Worm (Caenorhabditis elegans) whole organism, L3 larva: Measurements from ENCODE around the gene unc-3.

Experiments used
- ceh-82 ChIP-seq: fragments of 150-350 bp; optimal IDR thresholded peaks from 2 replicates; lab custom pipeline; 2014; ENCODE audit warnings: missing biosample characterization, missing genetic modification characterization
- daf-12 ChIP-seq: fragments of 150-350 bp; optimal IDR thresholded peaks from 2 replicates; lab custom pipeline; 2014; ENCODE audit warnings: missing biosample characterization, missing genetic modification reagents, missing genetic modification characterization
- elt-2 ChIP-seq: sonication (generic microtip); optimal IDR thresholded peaks from 2 replicates; lab custom pipeline; 2016; ENCODE audit warnings: missing genetic modification reagents, mild to moderate bottlenecking, missing genetic modification characterization, missing compliant biosample characterization
- nhr-11 ChIP-seq: fragments of 150-350 bp; optimal IDR thresholded peaks from 2 replicates; lab custom pipeline; 2014; ENCODE audit warnings: missing biosample characterization, missing genetic modification characterization
- nhr-76 ChIP-seq: fragments of 150-350 bp; sonication (generic microtip); optimal IDR thresholded peaks from 5 replicates; lab custom pipeline; 2014; ENCODE audit warnings: missing biosample characterization, missing genetic modification characterization
- skn-1 ChIP-seq: fragments of 150-350 bp; optimal IDR thresholded peaks from 2 replicates; lab custom pipeline; 2014; ENCODE audit warnings: missing biosample characterization, missing genetic modification characterization
- unc-62 ChIP-seq: fragments of 150-350 bp; sonication (generic microtip); optimal IDR thresholded peaks from 4 replicates; lab custom pipeline; 2014; ENCODE audit warnings: missing biosample characterization, missing genetic modification reagents, missing genetic modification characterization

DNA sequence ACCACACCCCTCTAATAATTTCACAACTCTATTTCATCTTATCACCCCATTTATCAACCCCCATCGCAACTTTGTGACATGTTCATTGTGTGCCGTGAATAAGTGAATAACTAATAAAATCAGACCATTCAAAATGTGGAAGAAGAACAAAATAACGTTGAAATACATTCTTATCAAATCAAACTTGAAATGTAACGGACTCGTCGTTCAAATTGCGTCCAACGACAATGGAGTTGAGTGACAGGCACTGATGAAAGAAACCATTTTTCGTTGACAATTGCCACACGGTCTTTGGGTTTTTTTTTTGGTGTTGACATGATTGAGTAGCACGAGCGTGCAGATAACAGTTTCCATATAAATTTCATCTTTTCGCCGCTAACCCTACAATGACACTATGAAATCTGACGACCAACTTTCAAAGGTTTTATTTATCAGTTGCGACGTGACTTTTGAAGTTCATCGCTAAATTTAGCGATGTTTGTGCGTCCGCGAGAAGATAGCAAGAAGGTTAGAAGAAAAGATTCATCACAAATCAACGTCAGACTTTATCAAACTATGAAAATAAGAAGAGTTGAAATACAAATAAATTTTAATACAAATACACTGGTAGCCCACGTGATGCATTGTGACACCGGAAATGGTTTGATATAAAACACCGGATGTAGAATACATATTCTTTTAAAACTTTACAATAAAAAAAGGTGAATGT lies 10.2 kb downstream of the unc-3 start:
- no peak for TF ChIP-seq daf-12 (tag; lab: Kevin White, UChicago)
- no peak for TF ChIP-seq unc-62 (GFP tag; lab: Kevin White, UChicago)
- no peak for TF ChIP-seq skn-1
- TF ChIP-seq elt-2 (tag; lab: Kevin White, UChicago): peak; percentile 91
- no peak for TF ChIP-seq nhr-76
- no peak for TF ChIP-seq nhr-11 (tag; lab: Kevin White, UChicago)
- no peak for TF ChIP-seq ceh-82 (tag; lab: Kevin White, UChicago)
